Fruit fly (Drosophila melanogaster): ENCODE results near the gene CG34164.

CG34164 gene

DNA sequence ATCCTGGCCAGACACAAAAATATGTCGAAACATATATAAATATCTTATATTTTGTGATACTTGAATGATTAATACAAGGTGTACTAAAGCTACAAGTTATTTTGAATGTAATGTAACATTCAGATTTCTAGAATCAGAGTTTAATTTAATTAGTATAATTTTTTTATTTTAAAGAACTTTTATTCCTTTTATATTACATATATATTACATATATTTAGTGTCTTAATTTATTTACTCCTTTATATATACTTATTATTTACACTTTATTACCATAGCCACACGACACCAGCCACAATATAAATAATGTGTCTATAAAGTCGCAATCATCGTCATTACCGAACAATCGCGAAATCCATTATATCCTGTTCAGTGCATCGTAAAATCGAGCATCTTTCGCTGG is 35.4 kb downstream of the CG34164 start, which contains the start of gene Pex19:
Gene Pex19, plus strand, starts transcription at position 301 of the 400 bp plus-strand sequence.
- no peak for TF ChIP-seq dac (GFP tag; optimal IDR thresholded peaks at IDR 0.05)
- no peak for TF ChIP-seq CG6163 (GFP tag; IDR thresholded peaks at IDR 0.05)
- no peak for TF ChIP-seq ss (GFP tag; optimal IDR thresholded peaks at IDR 0.05)

DNA sequence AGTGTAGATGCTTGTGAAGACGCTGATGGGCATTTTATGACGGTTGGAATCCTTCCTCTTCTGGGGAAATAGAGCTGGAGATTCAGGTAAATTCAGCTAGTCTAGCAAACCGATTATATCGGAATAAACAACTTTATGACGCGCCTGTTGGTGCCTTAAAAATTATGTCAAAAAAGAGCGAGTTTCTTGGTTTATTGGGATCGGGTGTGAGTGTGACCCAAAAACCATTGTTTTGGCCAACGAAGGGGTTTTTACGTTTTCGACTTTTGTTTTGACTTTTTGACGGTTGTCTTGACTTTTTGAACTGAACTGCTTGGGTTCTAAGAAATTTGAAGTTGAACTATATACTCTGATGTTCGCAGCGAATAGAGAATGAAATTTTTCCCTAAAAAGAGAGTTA is 35.9 kb downstream of the CG34164 start:
- no peak for TF ChIP-seq Sox14 (GFP tag; optimal IDR thresholded peaks at IDR 0.05)
- no peak for TF ChIP-seq CG34406 (GFP tag; optimal IDR thresholded peaks at IDR 0.05)
- no peak for TF ChIP-seq acj6 (GFP tag; optimal IDR thresholded peaks at IDR 0.05)
- TF ChIP-seq Eip93F (GFP tag; optimal IDR thresholded peaks at IDR 0.05): no peak
- no peak for TF ChIP-seq CG4318 (GFP tag; optimal IDR thresholded peaks at IDR 0.05)
- no peak for TF ChIP-seq OdsH (GFP tag; optimal IDR thresholded peaks at IDR 0.05)
- no peak for TF ChIP-seq CG8119 (GFP tag; IDR thresholded peaks at IDR 0.05)
- no peak for TF ChIP-seq dac (GFP tag; optimal IDR thresholded peaks at IDR 0.05)
- no peak for TF ChIP-seq CG11902 (GFP tag; optimal IDR thresholded peaks at IDR 0.05)

DNA sequence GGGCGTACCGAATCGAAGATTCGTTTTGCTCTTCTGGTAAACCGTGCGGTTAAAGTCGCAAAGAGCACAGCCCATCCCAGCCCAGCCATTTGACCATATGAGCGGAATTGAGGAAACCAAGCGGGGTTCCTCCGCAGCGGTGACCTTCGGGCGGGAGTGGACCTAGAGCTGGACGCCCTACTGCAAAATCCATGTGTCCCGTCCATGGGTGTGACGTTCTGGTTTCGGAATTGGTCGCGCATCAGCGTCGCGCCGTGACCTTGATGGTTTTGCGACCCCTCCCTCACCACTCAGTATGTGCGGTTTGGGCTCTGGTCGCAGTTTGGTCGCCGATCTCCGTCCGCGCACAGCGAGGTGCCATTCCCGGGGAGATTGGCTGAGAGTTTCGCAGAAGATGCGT is 36.6 kb downstream of the CG34164 start:
- TF ChIP-seq Gug (GFP tag; IDR thresholded peaks at IDR 0.05): no peak

DNA sequence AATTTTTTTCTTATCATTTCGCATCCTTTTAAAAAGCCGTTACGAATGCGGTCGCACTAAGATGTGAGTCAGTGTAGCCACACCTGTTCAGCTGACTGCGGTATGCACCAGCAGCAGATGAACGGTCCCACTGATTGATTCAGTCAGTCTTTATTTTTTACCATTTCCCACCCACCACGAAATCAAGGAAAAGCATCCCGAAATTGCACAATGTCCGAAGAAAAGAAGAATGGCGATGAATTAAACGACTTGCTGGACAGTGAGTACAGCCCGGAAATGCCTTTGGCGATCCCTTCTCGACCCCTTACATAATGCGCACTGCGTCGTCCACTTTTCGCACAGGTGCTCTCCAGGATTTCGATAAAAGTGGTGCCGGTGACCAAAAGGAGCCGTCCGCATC is 37.5 kb downstream of the CG34164 start:
- TF ChIP-seq CG10669 (GFP tag; optimal IDR thresholded peaks at IDR 0.05): no peak
- no peak for TF ChIP-seq CG7368 (GFP tag; optimal IDR thresholded peaks at IDR 0.05)
- no peak for TF ChIP-seq Sox15 (GFP tag; optimal IDR thresholded peaks at IDR 0.05)
- TF ChIP-seq CG8319 (GFP tag; optimal IDR thresholded peaks at IDR 0.05): no peak
- no peak for TF ChIP-seq CG3032 (tag; optimal IDR thresholded peaks at IDR 0.05)
- TF ChIP-seq Met (GFP tag; optimal IDR thresholded peaks at IDR 0.05): no peak
- TF ChIP-seq CG11762 (GFP tag; optimal IDR thresholded peaks at IDR 0.05; ENCODE audit: insufficient read depth): no peak
- no peak for TF ChIP-seq CG31627 (GFP tag; optimal IDR thresholded peaks at IDR 0.05)
- no peak for TF ChIP-seq eg (GFP tag; IDR thresholded peaks at IDR 0.05)
- no peak for TF ChIP-seq Eip93F (GFP tag; optimal IDR thresholded peaks at IDR 0.05)
- TF ChIP-seq CG11294 (GFP tag; IDR thresholded peaks at IDR 0.05): no peak
- no peak for TF ChIP-seq CG6792 (GFP tag; optimal IDR thresholded peaks at IDR 0.05)
- no peak for TF ChIP-seq CG34406 (GFP tag; optimal IDR thresholded peaks at IDR 0.05)
- no peak for TF ChIP-seq Ets21C (GFP tag; optimal IDR thresholded peaks at IDR 0.05)
- TF ChIP-seq fd85E (GFP tag; optimal IDR thresholded peaks at IDR 0.05): no peak

DNA sequence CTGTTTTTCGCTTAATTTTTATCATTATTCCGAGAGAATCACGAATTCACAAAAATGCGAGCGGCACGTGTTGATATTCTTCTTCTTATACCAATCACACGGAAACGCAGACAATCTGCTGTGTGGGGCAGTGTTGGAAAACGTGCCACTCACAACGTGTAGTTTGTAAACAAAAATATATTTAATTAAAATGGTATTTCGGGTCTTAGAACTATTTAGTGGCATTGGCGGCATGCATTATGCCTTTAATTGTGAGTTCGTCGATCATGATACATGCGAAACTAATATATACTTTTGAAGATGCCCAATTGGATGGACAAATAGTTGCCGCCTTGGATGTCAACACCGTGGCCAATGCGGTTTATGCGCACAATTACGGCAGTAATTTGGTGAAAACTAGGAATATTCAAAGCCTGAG is 40.3 kb downstream of the CG34164 start, which contains the start of the genes CG6712 and Mt2:
Gene CG6712, minus strand, starts transcription at position 116 of the 418 bp plus-strand sequence.
Gene Mt2, plus strand, starts transcription at position 130 of the 418 bp plus-strand sequence.
- TF ChIP-seq fkh (GFP tag; optimal IDR thresholded peaks at IDR 0.05): peak; percentile 28
- TF ChIP-seq CG6163 (GFP tag; IDR thresholded peaks at IDR 0.05): no peak
- no peak for TF ChIP-seq Sox14 (GFP tag; optimal IDR thresholded peaks at IDR 0.05)
- no peak for TF ChIP-seq CG10669 (GFP tag; optimal IDR thresholded peaks at IDR 0.05)
- TF ChIP-seq CG16779 (tag; optimal IDR thresholded peaks at IDR 0.05): no peak
- no peak for TF ChIP-seq Met (GFP tag; optimal IDR thresholded peaks at IDR 0.05)
- TF ChIP-seq Hr38 (GFP tag; optimal IDR thresholded peaks at IDR 0.05): no peak
- no peak for TF ChIP-seq fd59A (GFP tag; optimal IDR thresholded peaks at IDR 0.05)
- TF ChIP-seq CG6792 (GFP tag; optimal IDR thresholded peaks at IDR 0.05): no peak
- no peak for TF ChIP-seq Eip75B (GFP tag; optimal IDR thresholded peaks at IDR 0.05)
- no peak for TF ChIP-seq topi (GFP tag; optimal IDR thresholded peaks at IDR 0.05)
- no peak for TF ChIP-seq CG34406 (GFP tag; optimal IDR thresholded peaks at IDR 0.05)
- no peak for TF ChIP-seq CG9139 (GFP tag; optimal IDR thresholded peaks at IDR 0.05)
- no peak for TF ChIP-seq CG8319 (GFP tag; optimal IDR thresholded peaks at IDR 0.05)
- no peak for TF ChIP-seq OdsH (GFP tag; optimal IDR thresholded peaks at IDR 0.05)
- no peak for TF ChIP-seq CG4318 (GFP tag; optimal IDR thresholded peaks at IDR 0.05)
- TF ChIP-seq Gug (GFP tag; IDR thresholded peaks at IDR 0.05): no peak
- peak; percentile 21 for TF ChIP-seq esn (GFP tag; optimal IDR thresholded peaks at IDR 0.05)
- no peak for TF ChIP-seq spab (GFP tag; optimal IDR thresholded peaks at IDR 0.05)
- no peak for TF ChIP-seq CG8632 (GFP tag; optimal IDR thresholded peaks at IDR 0.05)
- no peak for TF ChIP-seq CG31627 (GFP tag; optimal IDR thresholded peaks at IDR 0.05)
- TF ChIP-seq CG6808 (GFP tag; optimal IDR thresholded peaks at IDR 0.05): no peak
- TF ChIP-seq dac (GFP tag; optimal IDR thresholded peaks at IDR 0.05): no peak
- TF ChIP-seq Eip78C (GFP tag): peak; percentile 60
- TF ChIP-seq CG6854 (GFP tag; optimal IDR thresholded peaks at IDR 0.05): no peak
- no peak for TF ChIP-seq acj6 (GFP tag; optimal IDR thresholded peaks at IDR 0.05)
- no peak for TF ChIP-seq cyc (GFP tag; optimal IDR thresholded peaks at IDR 0.05)
- no peak for TF ChIP-seq Lpt (GFP tag; optimal IDR thresholded peaks at IDR 0.05)
- TF ChIP-seq salr (GFP tag; optimal IDR thresholded peaks at IDR 0.05): no peak
- no peak for TF ChIP-seq Smox (GFP tag; optimal IDR thresholded peaks at IDR 0.05)
- peak; percentile 5 for TF ChIP-seq lz (GFP tag; optimal IDR thresholded peaks at IDR 0.05)
- TF ChIP-seq Hr39 (GFP tag; optimal IDR thresholded peaks at IDR 0.05): no peak

All from whole organism, prepupa.